Worm (Caenorhabditis elegans) whole organism, mixed stage, embryonic: ENCODE measurements around the gene R160.3.

Experiments
- ham-2 ChIP-seq: fragments of 200-800 bp; sonication (Bioruptor generic); optimal IDR thresholded peaks from 2 replicates; lab custom pipeline; 2018; ENCODE audit warnings: mild to moderate bottlenecking, missing genetic modification characterization, missing compliant biosample characterization
- hlh-1 ChIP-seq: fragments of 150-350 bp; optimal IDR thresholded peaks from 2 replicates; lab custom pipeline; 2014; ENCODE audit warnings: missing biosample characterization, missing genetic modification reagents, missing genetic modification characterization
- lsy-2 ChIP-seq: fragments of 150-350 bp; optimal IDR thresholded peaks from 2 replicates; lab custom pipeline; 2014; ENCODE audit warnings: missing biosample characterization, missing genetic modification characterization
- mep-1 ChIP-seq: fragments of 150-350 bp; optimal IDR thresholded peaks from 2 replicates; lab custom pipeline; 2017; ENCODE audit warnings: missing biosample characterization, missing genetic modification reagents, missing genetic modification characterization, inconsistent platforms
- nhr-237 ChIP-seq: fragments of 150-350 bp; optimal IDR thresholded peaks from 2 replicates; lab custom pipeline; 2014; ENCODE audit warnings: missing biosample characterization, missing genetic modification characterization
- nhr-76 ChIP-seq: sonication (generic microtip); optimal IDR thresholded peaks from 2 replicates; lab custom pipeline; 2017; ENCODE audit warnings: missing biosample characterization, missing genetic modification characterization
- pha-4 ChIP-seq: fragments of 150-350 bp; optimal IDR thresholded peaks from 2 replicates; lab custom pipeline; 2018; ENCODE audit warnings: missing biosample characterization, missing genetic modification reagents, missing genetic modification characterization
- snpc-4 ChIP-seq: fragments of 150-350 bp; optimal IDR thresholded peaks from 2 replicates; lab custom pipeline; 2014; ENCODE audit warnings: missing biosample characterization, missing genetic modification characterization
- ztf-11 ChIP-seq: fragments of 150-350 bp; optimal IDR thresholded peaks from 2 replicates; lab custom pipeline; 2014; ENCODE audit warnings: missing biosample characterization, missing genetic modification characterization

- no peak for TF ChIP-seq ztf-11 (tag; lab: Kevin White, UChicago)
- no peak for TF ChIP-seq snpc-4
- TF ChIP-seq pha-4 = no peak
- TF ChIP-seq mep-1 (tag; lab: Kevin White, UChicago) = no peak
- no peak for TF ChIP-seq nhr-76 (tag; lab: Kevin White, UChicago)
- TF ChIP-seq lsy-2 (tag; lab: Kevin White, UChicago) = no peak
- no peak for TF ChIP-seq hlh-1 (tag; lab: Kevin White, UChicago)
- no peak for TF ChIP-seq nhr-237 (tag; lab: Kevin White, UChicago)
- TF ChIP-seq ham-2 (GFP tag; lab: Kevin White, UChicago) = no peak
These were observed 2.7 kb upstream of the R160.3 start, which contains the start of gene R160.4 for ce11 chrX:4368800-4369199.
